Worm (Caenorhabditis elegans) whole organism, L4/young adult: ENCODE results near the gene T24C12.4.

ENCODE experiments used
- W03F9.2 ChIP-seq: fragments of 150-350 bp; optimal IDR thresholded peaks from 2 replicates; lab custom pipeline; 2014; ENCODE audit warnings: missing biosample characterization, missing genetic modification characterization
- dao-5 ChIP-seq: sonication (generic microtip); optimal IDR thresholded peaks from 2 replicates; lab custom pipeline; 2016; ENCODE audit warnings: missing genotype, missing genetic modification characterization, moderate library complexity, missing compliant biosample characterization
- him-1 ChIP-seq: sonication (generic microtip); optimal IDR thresholded peaks from 2 replicates; lab custom pipeline; 2016; ENCODE audit warnings: missing genotype, missing genetic modification reagents, missing genetic modification characterization, missing compliant biosample characterization

- TF ChIP-seq him-1 (tag; lab: Kevin White, UChicago) (no peak), W03F9.2 (tag; lab: Kevin White, UChicago) (no peak), dao-5 (tag; lab: Kevin White, UChicago) (no peak)
Measured at ce11 chrX:2210751-2211150, 5.9 kb upstream of the T24C12.4 start, which contains the start of gene peb-1.
